Worm (Caenorhabditis elegans) whole organism, early embryonic: ENCODE results near the gene C16D9.1.

Source experiments
- ama-1 ChIP-seq: fragments of 150-350 bp; optimal IDR thresholded peaks from 2 replicates; lab custom pipeline; 2014
- ceh-36 ChIP-seq: sonication (generic microtip); optimal IDR thresholded peaks from 2 replicates; lab custom pipeline; 2016; ENCODE audit warnings: missing genetic modification characterization, inconsistent platforms, missing compliant biosample characterization
- ets-7 ChIP-seq: sonication (generic microtip); optimal IDR thresholded peaks from 2 replicates; lab custom pipeline; 2016; ENCODE audit warnings: missing genotype, missing genetic modification characterization, missing compliant biosample characterization
- hnd-1 ChIP-seq: sonication (generic microtip); optimal IDR thresholded peaks from 2 replicates; lab custom pipeline; 2016; ENCODE audit warnings: missing genetic modification characterization, missing compliant biosample characterization
- pes-1 ChIP-seq: fragments of 200-800 bp; sonication (Bioruptor generic); IDR thresholded peaks from 2 replicates; pipeline ENCODE4 v1.3.6; 2022; ENCODE audit warnings: missing genetic modification reagents, missing genetic modification characterization, missing compliant biosample characterization
- tbx-11 ChIP-seq: fragments of 200-800 bp; sonication (Bioruptor generic); IDR thresholded peaks from 2 replicates; pipeline ENCODE4 v1.3.6; 2022; ENCODE audit warnings: missing genetic modification characterization, missing compliant biosample characterization
- tra-4 ChIP-seq: sonication (generic microtip); optimal IDR thresholded peaks from 2 replicates; lab custom pipeline; 2017; ENCODE audit warnings: missing genetic modification characterization, missing compliant biosample characterization

DNA sequence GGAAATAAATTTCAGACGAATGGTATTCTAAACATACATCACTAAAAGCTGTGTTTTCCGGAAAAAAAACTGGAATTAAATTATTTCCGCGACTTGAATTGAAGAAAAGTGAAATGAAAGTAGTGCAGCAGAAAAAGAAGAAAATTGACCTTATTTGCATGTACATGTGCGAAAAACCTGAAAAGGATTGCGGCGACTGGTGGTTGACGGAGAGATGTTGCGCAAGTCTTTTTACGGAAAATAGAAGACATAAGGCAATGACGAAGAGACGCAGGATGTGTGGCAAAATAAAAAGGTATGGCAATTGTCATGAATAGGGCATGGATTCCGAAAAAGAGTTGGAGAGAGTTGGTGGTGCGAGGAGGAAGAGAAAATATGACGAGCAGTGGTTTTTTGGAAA is 4.1 kb upstream of the C16D9.1 start:
- TF ChIP-seq ama-1 (lab: Kevin White, UChicago): no peak
- TF ChIP-seq ets-7 (tag; lab: Kevin White, UChicago): no peak
- no peak for TF ChIP-seq tbx-11 (GFP tag; lab: Robert Waterston, UW)
- no peak for TF ChIP-seq pes-1 (GFP tag; lab: Robert Waterston, UW)
- TF ChIP-seq tra-4 (tag; lab: Kevin White, UChicago): no peak
- TF ChIP-seq ceh-36 (tag; lab: Kevin White, UChicago): no peak
- TF ChIP-seq hnd-1 (tag; lab: Kevin White, UChicago): no peak
